ENCODE assay signal across 2 worm cellular contexts in genomic region chrIII:640198-640803, ce11.
TF ChIP-seq lines count a peak whose summit lies in the region.

tag-266 (minus strand) TSS chrIII:640226.
tag-267 (plus strand) TSS chrIII:640790.

TF ChIP-seq in whole organism, L4 larva, 104 proteins besides CTCF, POLR2A, EP300 and RAD21 (continued from another document):
- no peak for TF ChIP-seq zip-11 (GFP tag; IDR thresholded peaks at IDR 0.05; lab: Robert Waterston, UW)
- peak; percentile 78 for TF ChIP-seq mep-1 (tag; optimal IDR thresholded peaks at IDR 0.05; lab: Kevin White, UChicago)
- peak in 1 of 2 experiments; percentile 91 for TF ChIP-seq hif-1 (tag; optimal IDR thresholded peaks at IDR 0.05; lab: Kevin White, UChicago)
- TF ChIP-seq nhr-11 (tag; optimal IDR thresholded peaks at IDR 0.05; lab: Kevin White, UChicago) = peak; percentile 44
- no peak for TF ChIP-seq snpc-4 (tag; optimal IDR thresholded peaks at IDR 0.05; lab: Kevin White, UChicago)
- TF ChIP-seq Y5F2A.4 (GFP tag; optimal IDR thresholded peaks at IDR 0.05; lab: Kevin White, UChicago) = no peak
- TF ChIP-seq F37D6.2 (tag; optimal IDR thresholded peaks at IDR 0.05; lab: Kevin White, UChicago) = peak; percentile 69
- TF ChIP-seq Y75B8A.6 (GFP tag; IDR thresholded peaks at IDR 0.05; lab: Robert Waterston, UW) = no peak
- peak; percentile 63 for TF ChIP-seq aha-1 (tag; lab: Kevin White, UChicago)
- peak; percentile 62; the same call in 1 of the 2 replicates for TF ChIP-seq vab-7 (GFP tag; IDR thresholded peaks at IDR 0.05; lab: Robert Waterston, UW)
- peak; percentile 94 for TF ChIP-seq unc-130 (GFP tag; optimal IDR thresholded peaks at IDR 0.05; lab: Kevin White, UChicago)
- peak; percentile 87 for TF ChIP-seq mes-2 (tag; optimal IDR thresholded peaks at IDR 0.05; lab: Kevin White, UChicago; ENCODE audit: poor library complexity, severe bottlenecking)
- no peak for TF ChIP-seq lin-15B (tag; optimal IDR thresholded peaks at IDR 0.05; lab: Kevin White, UChicago)
- no peak for TF ChIP-seq aly-2 (tag; optimal IDR thresholded peaks at IDR 0.05; lab: Kevin White, UChicago)
- no peak for TF ChIP-seq nhr-10 (tag; optimal IDR thresholded peaks at IDR 0.05; lab: Kevin White, UChicago)
- no peak for TF ChIP-seq nhr-48 (tag; optimal IDR thresholded peaks at IDR 0.05; lab: Kevin White, UChicago)
- TF ChIP-seq unc-39 (tag; optimal IDR thresholded peaks at IDR 0.05; lab: Kevin White, UChicago) = no peak
- no peak for TF ChIP-seq T20F7.1 (GFP tag; optimal IDR thresholded peaks at IDR 0.05; lab: Kevin White, UChicago)
- TF ChIP-seq Y105C5A.15 (GFP tag; IDR thresholded peaks at IDR 0.05; lab: Robert Waterston, UW) = no peak
- no peak for TF ChIP-seq arid-1 (GFP tag; conservative IDR thresholded peaks at IDR 0.05; lab: Robert Waterston, UW)
- TF ChIP-seq set-16 (GFP tag; IDR thresholded peaks at IDR 0.05; lab: Robert Waterston, UW) = no peak
- no peak for TF ChIP-seq tra-1 (GFP tag; IDR thresholded peaks at IDR 0.05; lab: Robert Waterston, UW)
- TF ChIP-seq nhr-28 (tag; optimal IDR thresholded peaks at IDR 0.05; lab: Kevin White, UChicago) = peak; percentile 33
- TF ChIP-seq dmd-9 (GFP tag; IDR thresholded peaks at IDR 0.05; lab: Robert Waterston, UW) = no peak
- TF ChIP-seq lin-38 (GFP tag; IDR thresholded peaks at IDR 0.05; lab: Robert Waterston, UW) = peak; percentile 97
- TF ChIP-seq hlh-30 (tag; optimal IDR thresholded peaks at IDR 0.05; lab: Kevin White, UChicago; ENCODE audit: insufficient read depth) = peak; percentile 57
- TF ChIP-seq pha-4 (GFP tag; IDR thresholded peaks at IDR 0.05; lab: Robert Waterston, UW) = peak; percentile 38; the same call in 1 of the 2 replicates
- TF ChIP-seq pha-4 (tag; optimal IDR thresholded peaks at IDR 0.05; lab: Kevin White, UChicago) = no peak
- TF ChIP-seq ceh-20 (GFP tag; IDR thresholded peaks at IDR 0.05; lab: Robert Waterston, UW) = no peak
- TF ChIP-seq lir-3 (tag; optimal IDR thresholded peaks at IDR 0.05; lab: Kevin White, UChicago) = peak; percentile 46
- TF ChIP-seq T26A8.4 (GFP tag; IDR thresholded peaks at IDR 0.05; lab: Robert Waterston, UW) = no peak
- TF ChIP-seq nhr-6 (tag; optimal IDR thresholded peaks at IDR 0.05; lab: Kevin White, UChicago) = peak; percentile 1
- TF ChIP-seq ZK337.2 (GFP tag; IDR thresholded peaks at IDR 0.05; lab: Robert Waterston, UW) = peak; percentile 16; the same call in 1 of the 2 replicates
- no peak for TF ChIP-seq lin-1 (GFP tag; IDR thresholded peaks at IDR 0.05; lab: Robert Waterston, UW)
- TF ChIP-seq dpl-1 (GFP tag; optimal IDR thresholded peaks at IDR 0.05; lab: Kevin White, UChicago) = peak; percentile 43
- TF ChIP-seq hlh-11 (tag; optimal IDR thresholded peaks at IDR 0.05; lab: Kevin White, UChicago) = peak; percentile 36
- TF ChIP-seq php-3 (GFP tag; IDR thresholded peaks at IDR 0.05; lab: Robert Waterston, UW) = no peak
- TF ChIP-seq ztf-7 (tag; optimal IDR thresholded peaks at IDR 0.05; lab: Kevin White, UChicago) = no peak
- TF ChIP-seq dve-1 (tag; optimal IDR thresholded peaks at IDR 0.05; lab: Kevin White, UChicago; ENCODE audit: insufficient read depth) = peak; percentile 47
- no peak for TF ChIP-seq saeg-2 (GFP tag; IDR thresholded peaks at IDR 0.05; lab: Robert Waterston, UW)
- no peak for TF ChIP-seq F10B5.3 (tag; optimal IDR thresholded peaks at IDR 0.05; lab: Kevin White, UChicago)
- no peak for TF ChIP-seq ceh-44 (GFP tag; IDR thresholded peaks at IDR 0.05; lab: Robert Waterston, UW)
- TF ChIP-seq ztf-11 (tag; optimal IDR thresholded peaks at IDR 0.05; lab: Kevin White, UChicago) = no peak
- TF ChIP-seq nhr-102 (tag; optimal IDR thresholded peaks at IDR 0.05; lab: Kevin White, UChicago) = no peak
- TF ChIP-seq zag-1 (tag; optimal IDR thresholded peaks at IDR 0.05; lab: Kevin White, UChicago) = no peak
- no peak for TF ChIP-seq ceh-82 (tag; optimal IDR thresholded peaks at IDR 0.05; lab: Kevin White, UChicago)

TF ChIP-seq in whole organism, late embryonic, 69 proteins besides CTCF, POLR2A, EP300 and RAD21 (continued from another document):
- TF ChIP-seq ceh-19 (GFP tag; optimal IDR thresholded peaks at IDR 0.05; lab: Kevin White, UChicago) (peak; percentile 56), ceh-31 (tag; optimal IDR thresholded peaks at IDR 0.05; lab: Kevin White, UChicago) (peak; percentile 95), ceh-30 (tag; optimal IDR thresholded peaks at IDR 0.05; lab: Kevin White, UChicago) (no peak), ref-2 (tag; optimal IDR thresholded peaks at IDR 0.05; lab: Kevin White, UChicago) (peak; percentile 95), K02D7.2 (tag; optimal IDR thresholded peaks at IDR 0.05; lab: Kevin White, UChicago) (peak; percentile 63), npax-4 (tag; optimal IDR thresholded peaks at IDR 0.05; lab: Kevin White, UChicago) (peak; percentile 21), pha-4 (tag; optimal IDR thresholded peaks at IDR 0.05; lab: Kevin White, UChicago) (no peak), sox-2 (GFP tag; IDR thresholded peaks at IDR 0.05; lab: Robert Waterston, UW) (no peak), pros-1 (tag; optimal IDR thresholded peaks at IDR 0.05; lab: Kevin White, UChicago) (no peak), pag-3 (tag; optimal IDR thresholded peaks at IDR 0.05; lab: Kevin White, UChicago; ENCODE audit: borderline replicate concordance) (peak; percentile 22), pat-9 (tag; optimal IDR thresholded peaks at IDR 0.05; lab: Kevin White, UChicago) (no peak), C38D4.7 (GFP tag; optimal IDR thresholded peaks at IDR 0.05; lab: Kevin White, UChicago) (peak; percentile 53), odd-2 (tag; optimal IDR thresholded peaks at IDR 0.05; lab: Kevin White, UChicago) (no peak), T23F11.4 (GFP tag; optimal IDR thresholded peaks at IDR 0.05; lab: Kevin White, UChicago) (peak; percentile 2), dve-1 (tag; optimal IDR thresholded peaks at IDR 0.05; lab: Kevin White, UChicago) (no peak), pqm-1 (tag; optimal IDR thresholded peaks at IDR 0.05; lab: Kevin White, UChicago) (peak; percentile 95), hlh-30 (tag; optimal IDR thresholded peaks at IDR 0.05; lab: Kevin White, UChicago; ENCODE audit: insufficient read depth) (no peak), F13H6.1 (tag; optimal IDR thresholded peaks at IDR 0.05; lab: Kevin White, UChicago) (peak; percentile 75), madf-2 (tag; optimal IDR thresholded peaks at IDR 0.05; lab: Kevin White, UChicago) (peak; percentile 34), hlh-13 (GFP tag; optimal IDR thresholded peaks at IDR 0.05; lab: Kevin White, UChicago) (no peak), unc-42 (tag; optimal IDR thresholded peaks at IDR 0.05; lab: Kevin White, UChicago) (peak; percentile 66), gmeb-2 (tag; optimal IDR thresholded peaks at IDR 0.05; lab: Kevin White, UChicago) (peak; percentile 37), ttx-3 (tag; optimal IDR thresholded peaks at IDR 0.05; lab: Kevin White, UChicago) (peak; percentile 58), ceh-14 (tag; optimal IDR thresholded peaks at IDR 0.05; lab: Kevin White, UChicago) (peak; percentile 87), pha-2 (tag; optimal IDR thresholded peaks at IDR 0.05; lab: Kevin White, UChicago) (peak; percentile 85), fax-1 (tag; optimal IDR thresholded peaks at IDR 0.05; lab: Kevin White, UChicago) (peak; percentile 93), nhr-232 (tag; optimal IDR thresholded peaks at IDR 0.05; lab: Kevin White, UChicago) (no peak), hlh-8 (tag; optimal IDR thresholded peaks at IDR 0.05; lab: Kevin White, UChicago) (peak; percentile 96), elt-2 (tag; optimal IDR thresholded peaks at IDR 0.05; lab: Kevin White, UChicago) (peak; percentile 94), tbx-2 (tag; optimal IDR thresholded peaks at IDR 0.05; lab: Kevin White, UChicago) (peak; percentile 92), ceh-22 (tag; optimal IDR thresholded peaks at IDR 0.05; lab: Kevin White, UChicago) (no peak), pax-1 (tag; optimal IDR thresholded peaks at IDR 0.05; lab: Kevin White, UChicago) (no peak), C08G9.2 (tag; optimal IDR thresholded peaks at IDR 0.05; lab: Kevin White, UChicago) (peak; percentile 84), Y22D7AL.16 (tag; optimal IDR thresholded peaks at IDR 0.05; lab: Kevin White, UChicago) (peak; percentile 51), ceh-2 (tag; optimal IDR thresholded peaks at IDR 0.05; lab: Kevin White, UChicago) (peak; percentile 89), nhr-11 (tag; optimal IDR thresholded peaks at IDR 0.05; lab: Kevin White, UChicago) (no peak), ceh-48 (tag; optimal IDR thresholded peaks at IDR 0.05; lab: Kevin White, UChicago) (peak; percentile 98), mec-3 (tag; optimal IDR thresholded peaks at IDR 0.05; lab: Kevin White, UChicago; ENCODE audit: borderline replicate concordance) (peak; percentile 25), tbx-7 (tag; optimal IDR thresholded peaks at IDR 0.05; lab: Kevin White, UChicago) (peak; percentile 87), fkh-10 (GFP tag; optimal IDR thresholded peaks at IDR 0.05; lab: Kevin White, UChicago) (no peak), ama-1 (optimal IDR thresholded peaks at IDR 0.05; lab: Kevin White, UChicago) (no peak), sox-4 (tag; optimal IDR thresholded peaks at IDR 0.05; lab: Kevin White, UChicago) (peak; percentile 31), ets-4 (tag; optimal IDR thresholded peaks at IDR 0.05; lab: Kevin White, UChicago) (peak; percentile 89), che-1 (tag; optimal IDR thresholded peaks at IDR 0.05; lab: Kevin White, UChicago) (peak; percentile 24)
